Worm (Caenorhabditis elegans): Measurements from ENCODE around the gene his-2.

his-2 gene

DNA sequence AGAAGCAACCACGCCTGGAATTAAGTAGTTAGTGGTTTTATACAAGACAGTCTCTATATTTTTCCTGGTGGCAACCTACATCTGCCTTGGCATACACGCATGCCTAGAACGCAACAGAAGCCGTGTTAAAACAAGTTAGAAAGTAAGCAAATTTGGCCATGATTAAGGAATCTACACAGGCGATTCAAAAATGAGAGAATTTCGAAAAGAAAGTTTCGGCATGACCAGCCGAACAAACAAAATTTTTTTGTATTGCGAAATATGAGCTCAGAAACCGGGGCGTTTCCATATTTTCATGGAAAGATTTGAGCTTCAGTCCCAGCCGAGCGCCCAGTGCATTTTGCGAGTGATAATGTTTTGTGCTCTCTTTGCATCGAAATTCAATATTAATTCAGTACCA, 18.1 kb upstream of the his-2 start, which contains the start of gene F14H3.15:
Gene F14H3.15, minus strand, starts transcription at position 101 of the 400 bp plus-strand sequence.
- TF ChIP-seq med-1 (GFP tag; optimal IDR thresholded peaks at IDR 0.05; ENCODE audit: insufficient read depth) (no peak), klf-2 (GFP tag; conservative IDR thresholded peaks at IDR 0.05) (no peak), ztf-29 (GFP tag; IDR thresholded peaks at IDR 0.05) (no peak), ref-1 (GFP tag; conservative IDR thresholded peaks at IDR 0.05) (no peak)

DNA sequence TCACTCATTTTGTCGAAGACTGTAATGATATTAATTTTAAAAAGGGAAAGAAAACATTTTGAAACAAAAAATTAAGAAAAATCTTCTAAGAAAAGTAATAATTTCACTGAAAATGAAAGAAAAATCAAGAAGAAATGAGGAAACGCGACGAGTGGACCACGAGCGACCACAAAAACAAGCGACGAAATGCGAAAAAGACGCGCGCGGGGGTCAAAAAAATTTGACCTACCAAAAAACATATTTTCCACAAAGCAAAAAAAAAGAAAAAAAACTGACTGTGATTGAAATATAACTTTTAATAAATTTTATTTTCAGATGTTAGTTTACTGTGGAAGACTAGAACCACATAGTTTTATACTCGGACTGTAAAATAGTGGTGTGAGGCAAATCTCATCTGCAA, 16.8 kb upstream of the his-2 start, which contains the start of gene F14H3.6:
Gene F14H3.6, minus strand, starts transcription at position 22 of the 400 bp plus-strand sequence.
- TF ChIP-seq cog-1 (tag; optimal IDR thresholded peaks at IDR 0.05) (no peak), med-1 (GFP tag; optimal IDR thresholded peaks at IDR 0.05; ENCODE audit: insufficient read depth) (no peak), tab-1 (GFP tag; IDR thresholded peaks at IDR 0.05) (no peak), flt-1 (GFP tag; IDR thresholded peaks at IDR 0.05) (no peak), ztf-23 (GFP tag; IDR thresholded peaks at IDR 0.05) (no peak), klf-2 (GFP tag; conservative IDR thresholded peaks at IDR 0.05) (no peak), ref-1 (GFP tag; conservative IDR thresholded peaks at IDR 0.05) (no peak), ztf-29 (GFP tag; IDR thresholded peaks at IDR 0.05) (no peak), T22C8.4 (GFP tag; IDR thresholded peaks at IDR 0.05) (no peak)

DNA sequence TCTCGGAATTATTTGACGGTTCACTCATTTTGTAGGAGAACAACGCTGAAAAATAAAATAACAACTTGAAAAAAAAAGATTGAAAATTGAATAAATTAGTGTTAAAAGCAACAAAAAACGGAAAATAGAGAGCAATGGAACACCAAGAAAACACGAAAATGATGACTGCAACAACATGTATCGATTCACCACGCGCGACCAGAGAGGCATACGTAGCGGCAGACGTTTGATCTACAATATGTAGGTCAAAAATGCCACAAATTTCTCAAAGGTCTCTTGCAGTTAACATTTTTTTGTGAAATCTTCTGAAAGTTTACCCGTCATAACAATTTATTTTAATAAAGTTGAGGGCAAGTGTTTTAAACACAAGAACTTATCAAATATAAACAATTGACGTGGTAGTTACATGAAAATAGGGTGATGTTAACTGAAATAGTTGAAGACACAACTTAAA, 15.0 kb upstream of the his-2 start, which contains the start of gene F14H3.5:
Gene F14H3.5, minus strand, starts transcription at position 51 of the 454 bp plus-strand sequence.
- TF ChIP-seq cog-1 (tag; optimal IDR thresholded peaks at IDR 0.05) (no peak), tab-1 (GFP tag; IDR thresholded peaks at IDR 0.05) (no peak), ztf-29 (GFP tag; IDR thresholded peaks at IDR 0.05) (no peak), T22C8.4 (GFP tag; IDR thresholded peaks at IDR 0.05) (no peak), med-1 (GFP tag; optimal IDR thresholded peaks at IDR 0.05; ENCODE audit: insufficient read depth) (no peak), flt-1 (GFP tag; IDR thresholded peaks at IDR 0.05) (no peak), ref-1 (GFP tag; conservative IDR thresholded peaks at IDR 0.05) (no peak), klf-2 (GFP tag; conservative IDR thresholded peaks at IDR 0.05) (no peak), ztf-23 (GFP tag; IDR thresholded peaks at IDR 0.05) (no peak)

ce11 chrV:16055031-16055430, 12.9 kb upstream of the his-2 start, which contains the start of gene F14H3.4:
F14H3.4 (minus strand) TSS chrV:16055072.
- TF ChIP-seq ztf-23 (GFP tag; IDR thresholded peaks at IDR 0.05) (no peak), ztf-29 (GFP tag; IDR thresholded peaks at IDR 0.05) (no peak), cog-1 (tag; optimal IDR thresholded peaks at IDR 0.05) (no peak), med-1 (GFP tag; optimal IDR thresholded peaks at IDR 0.05; ENCODE audit: insufficient read depth) (no peak), T22C8.4 (GFP tag; IDR thresholded peaks at IDR 0.05) (no peak), klf-2 (GFP tag; conservative IDR thresholded peaks at IDR 0.05) (no peak), tab-1 (GFP tag; IDR thresholded peaks at IDR 0.05) (no peak), ref-1 (GFP tag; conservative IDR thresholded peaks at IDR 0.05) (no peak), flt-1 (GFP tag; IDR thresholded peaks at IDR 0.05) (no peak)

ce11 chrV:16053373-16053772, 11.3 kb upstream of the his-2 start, which contains the start of gene F14H3.3:
F14H3.3 (minus strand) TSS chrV:16053473.
- TF ChIP-seq ref-1 (GFP tag; conservative IDR thresholded peaks at IDR 0.05), result no peak
- TF ChIP-seq ztf-23 (GFP tag; IDR thresholded peaks at IDR 0.05), result no peak
- no peak for TF ChIP-seq med-1 (GFP tag; optimal IDR thresholded peaks at IDR 0.05; ENCODE audit: insufficient read depth)
- no peak for TF ChIP-seq klf-2 (GFP tag; conservative IDR thresholded peaks at IDR 0.05)
- no peak for TF ChIP-seq flt-1 (GFP tag; IDR thresholded peaks at IDR 0.05)
- no peak for TF ChIP-seq tab-1 (GFP tag; IDR thresholded peaks at IDR 0.05)
- no peak for TF ChIP-seq T22C8.4 (GFP tag; IDR thresholded peaks at IDR 0.05)
- TF ChIP-seq cog-1 (tag; optimal IDR thresholded peaks at IDR 0.05), result no peak
- TF ChIP-seq ztf-29 (GFP tag; IDR thresholded peaks at IDR 0.05), result no peak

- no peak for TF ChIP-seq ref-1 (GFP tag; conservative IDR thresholded peaks at IDR 0.05)
- no peak for TF ChIP-seq cog-1 (tag; optimal IDR thresholded peaks at IDR 0.05)
- no peak for TF ChIP-seq ztf-29 (GFP tag; IDR thresholded peaks at IDR 0.05)
- TF ChIP-seq flt-1 (GFP tag; IDR thresholded peaks at IDR 0.05), result no peak
- TF ChIP-seq T22C8.4 (GFP tag; IDR thresholded peaks at IDR 0.05), result no peak
- TF ChIP-seq ztf-23 (GFP tag; IDR thresholded peaks at IDR 0.05), result no peak
- no peak for TF ChIP-seq tab-1 (GFP tag; IDR thresholded peaks at IDR 0.05)
- no peak for TF ChIP-seq klf-2 (GFP tag; conservative IDR thresholded peaks at IDR 0.05)
- no peak for TF ChIP-seq med-1 (GFP tag; optimal IDR thresholded peaks at IDR 0.05; ENCODE audit: insufficient read depth)
These were observed 7.1 kb upstream of the his-2 start, which contains the start of gene best-12 for ce11 chrV:16049177-16049576. best-12 (plus strand) TSS chrV:16049477.

- no peak for TF ChIP-seq cog-1 (tag; optimal IDR thresholded peaks at IDR 0.05)
- TF ChIP-seq flt-1 (GFP tag; IDR thresholded peaks at IDR 0.05), result no peak
- no peak for TF ChIP-seq med-1 (GFP tag; optimal IDR thresholded peaks at IDR 0.05; ENCODE audit: insufficient read depth)
- no peak for TF ChIP-seq tab-1 (GFP tag; IDR thresholded peaks at IDR 0.05)
- TF ChIP-seq ztf-29 (GFP tag; IDR thresholded peaks at IDR 0.05), result no peak
- TF ChIP-seq T22C8.4 (GFP tag; IDR thresholded peaks at IDR 0.05), result no peak
- no peak for TF ChIP-seq ref-1 (GFP tag; conservative IDR thresholded peaks at IDR 0.05)
- no peak for TF ChIP-seq ztf-23 (GFP tag; IDR thresholded peaks at IDR 0.05)
- no peak for TF ChIP-seq klf-2 (GFP tag; conservative IDR thresholded peaks at IDR 0.05)
These were observed 5.4 kb upstream of the his-2 start, which contains the start of gene str-198 for ce11 chrV:16047508-16047907. str-198 (plus strand) TSS chrV:16047808.

ce11 chrV:16047052-16047451, 5.0 kb upstream of the his-2 start:
- TF ChIP-seq klf-2 (GFP tag; conservative IDR thresholded peaks at IDR 0.05) (no peak), tab-1 (GFP tag; IDR thresholded peaks at IDR 0.05) (no peak), ztf-23 (GFP tag; IDR thresholded peaks at IDR 0.05) (no peak), med-1 (GFP tag; optimal IDR thresholded peaks at IDR 0.05; ENCODE audit: insufficient read depth) (no peak)

- TF ChIP-seq cog-1 (tag; optimal IDR thresholded peaks at IDR 0.05) (no peak), klf-2 (GFP tag; conservative IDR thresholded peaks at IDR 0.05) (no peak), med-1 (GFP tag; optimal IDR thresholded peaks at IDR 0.05; ENCODE audit: insufficient read depth) (no peak), ztf-29 (GFP tag; IDR thresholded peaks at IDR 0.05) (no peak), ref-1 (GFP tag; conservative IDR thresholded peaks at IDR 0.05) (no peak), ztf-23 (GFP tag; IDR thresholded peaks at IDR 0.05) (no peak)
These were observed 4.5 kb upstream of the his-2 start, which contains the start of gene ZK285.2 for ce11 chrV:16046573-16046972. ZK285.2 (plus strand) TSS chrV:16046873.

ce11 chrV:16045837-16046236, 3.8 kb upstream of the his-2 start, which contains the start of gene T10C6.15:
T10C6.15 (minus strand) TSS chrV:16045940.
- TF ChIP-seq cog-1 (tag; optimal IDR thresholded peaks at IDR 0.05), result no peak
- TF ChIP-seq med-1 (GFP tag; optimal IDR thresholded peaks at IDR 0.05; ENCODE audit: insufficient read depth), result no peak
- no peak for TF ChIP-seq ztf-29 (GFP tag; IDR thresholded peaks at IDR 0.05)
- TF ChIP-seq ztf-23 (GFP tag; IDR thresholded peaks at IDR 0.05), result no peak
- no peak for TF ChIP-seq flt-1 (GFP tag; IDR thresholded peaks at IDR 0.05)
- no peak for TF ChIP-seq T22C8.4 (GFP tag; IDR thresholded peaks at IDR 0.05)
- no peak for TF ChIP-seq klf-2 (GFP tag; conservative IDR thresholded peaks at IDR 0.05)
- no peak for TF ChIP-seq ref-1 (GFP tag; conservative IDR thresholded peaks at IDR 0.05)
- TF ChIP-seq tab-1 (GFP tag; IDR thresholded peaks at IDR 0.05), result no peak

All from whole organism, midembryonic.